Worm (Caenorhabditis elegans): Measurements from ENCODE around the gene Y57G11B.3.

- TF ChIP-seq ceh-82 (tag; optimal IDR thresholded peaks at IDR 0.05) = no peak
- no peak for TF ChIP-seq Y75B8A.6 (GFP tag; IDR thresholded peaks at IDR 0.05)
- TF ChIP-seq skn-1 (tag; optimal IDR thresholded peaks at IDR 0.05) = no peak
- TF ChIP-seq nhr-237 (tag; optimal IDR thresholded peaks at IDR 0.05) = no peak
- no peak for TF ChIP-seq lin-39 (tag; optimal IDR thresholded peaks at IDR 0.05)
- no peak for TF ChIP-seq nhr-10 (tag; optimal IDR thresholded peaks at IDR 0.05)
- no peak for TF ChIP-seq nhr-11 (tag; optimal IDR thresholded peaks at IDR 0.05)
- TF ChIP-seq fkh-10 (GFP tag; optimal IDR thresholded peaks at IDR 0.05) = no peak
- TF ChIP-seq nhr-77 (tag; optimal IDR thresholded peaks at IDR 0.05) = no peak
- no peak for TF ChIP-seq zip-11 (GFP tag; IDR thresholded peaks at IDR 0.05)
- TF ChIP-seq mep-1 (tag; optimal IDR thresholded peaks at IDR 0.05) = no peak
- no peak for TF ChIP-seq unc-130 (GFP tag; optimal IDR thresholded peaks at IDR 0.05)
- no peak for TF ChIP-seq nhr-28 (tag; optimal IDR thresholded peaks at IDR 0.05)
Measured at ce11 chrIV:14587589-14587988, 13.4 kb upstream of the Y57G11B.3 start.

All from whole organism, L4 larva.